Fruit fly (Drosophila melanogaster): Measurements from ENCODE around the gene CG45071.
A peak's percentile ranks its signal among the peaks of the same experiment; 100 is the strongest.

The CG45071 gene

DNA sequence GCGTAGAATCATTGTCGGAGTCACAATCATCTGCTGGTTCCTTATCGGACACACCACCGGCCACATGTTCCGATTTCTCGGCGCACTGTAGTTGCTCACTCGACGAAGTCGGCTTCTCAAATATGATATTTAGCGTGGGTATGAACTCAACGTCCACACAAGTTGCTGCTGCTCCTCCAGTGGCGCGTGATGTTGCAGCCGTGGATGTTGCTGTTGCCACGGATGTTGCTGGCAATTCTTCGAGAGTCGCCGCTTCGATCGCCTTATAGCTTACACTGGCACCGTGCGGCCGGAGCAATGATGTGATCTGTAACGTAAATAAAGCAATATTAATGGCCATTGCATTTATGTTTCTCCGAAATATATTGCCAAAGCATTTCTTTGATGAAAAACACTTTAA, 21.4 kb upstream of the CG45071 start:
- TF ChIP-seq CG14014 (GFP tag; IDR thresholded peaks at IDR 0.05): no peak
- TF ChIP-seq sens-2 (GFP tag; IDR thresholded peaks at IDR 0.05): no peak
- TF ChIP-seq Usf (GFP tag; optimal IDR thresholded peaks at IDR 0.05): no peak
- TF ChIP-seq Med (GFP tag): peak; percentile 1
- no peak for TF ChIP-seq CG11723 (GFP tag; optimal IDR thresholded peaks at IDR 0.05)
- TF ChIP-seq tll (GFP tag; optimal IDR thresholded peaks at IDR 0.05): no peak
- peak; percentile 97 for TF ChIP-seq CG11504 (tag; optimal IDR thresholded peaks at IDR 0.05)
- TF ChIP-seq CG2875 (GFP tag; optimal IDR thresholded peaks at IDR 0.05): no peak
- no peak for TF ChIP-seq HmgD (GFP tag; optimal IDR thresholded peaks at IDR 0.05)
- no peak for TF ChIP-seq Poxn (GFP tag; IDR thresholded peaks at IDR 0.05)
- TF ChIP-seq Sox100B (GFP tag; optimal IDR thresholded peaks at IDR 0.05): no peak
- TF ChIP-seq CG8290 (GFP tag; optimal IDR thresholded peaks at IDR 0.05): no peak
- no peak for TF ChIP-seq CG8290 (tag; optimal IDR thresholded peaks at IDR 0.05)
- TF ChIP-seq CG5180 (GFP tag; optimal IDR thresholded peaks at IDR 0.05): peak; percentile 8
- no peak for TF ChIP-seq CG17612 (GFP tag; IDR thresholded peaks at IDR 0.05)
- no peak for TF ChIP-seq CG3407 (GFP tag; optimal IDR thresholded peaks at IDR 0.05)
- TF ChIP-seq CG6175 (GFP tag; IDR thresholded peaks at IDR 0.05): 0 out of 3 replicates have a peak, but pooled peaks have one; percentile 25
- TF ChIP-seq ftz-f1 (GFP tag; optimal IDR thresholded peaks at IDR 0.05): no peak
- TF ChIP-seq CG30431 (GFP tag; optimal IDR thresholded peaks at IDR 0.05): no peak
- no peak for TF ChIP-seq peb (GFP tag; IDR thresholded peaks at IDR 0.05)
- no peak for TF ChIP-seq CG18011 (GFP tag; optimal IDR thresholded peaks at IDR 0.05)
- TF ChIP-seq ham (GFP tag; IDR thresholded peaks at IDR 0.05): no peak
- no peak for TF ChIP-seq cas (GFP tag; IDR thresholded peaks at IDR 0.05)
- no peak for TF ChIP-seq Abd-B (GFP tag; optimal IDR thresholded peaks at IDR 0.05)
- no peak for TF ChIP-seq vfl (GFP tag; optimal IDR thresholded peaks at IDR 0.05)
- no peak for TF ChIP-seq CG8388 (GFP tag; optimal IDR thresholded peaks at IDR 0.05)
- no peak for TF ChIP-seq CG2129 (GFP tag; IDR thresholded peaks at IDR 0.05; ENCODE audit: partially characterized antibody)
- TF ChIP-seq CG31365 (tag; optimal IDR thresholded peaks at IDR 0.05): no peak
- no peak for TF ChIP-seq CG11247 (GFP tag; IDR thresholded peaks at IDR 0.05)
- peak; percentile 96 for TF ChIP-seq CG2199 (GFP tag; IDR thresholded peaks at IDR 0.05)
- no peak for TF ChIP-seq CTCF (GFP tag; optimal IDR thresholded peaks at IDR 0.05)
- no peak for TF ChIP-seq esg (GFP tag; conservative IDR thresholded peaks at IDR 0.05)
- TF ChIP-seq Dbx (GFP tag; IDR thresholded peaks at IDR 0.05): no peak
- TF ChIP-seq Xbp1 (GFP tag; optimal IDR thresholded peaks at IDR 0.05): no peak
- TF ChIP-seq Jarid2 (GFP tag; optimal IDR thresholded peaks at IDR 0.05): no peak
- TF ChIP-seq dimm (GFP tag; IDR thresholded peaks at IDR 0.05): no peak
- TF ChIP-seq HLHmδ (GFP tag; optimal IDR thresholded peaks at IDR 0.05): no peak
- no peak for TF ChIP-seq D19A (tag; optimal IDR thresholded peaks at IDR 0.05)
- TF ChIP-seq CG18764 (GFP tag; optimal IDR thresholded peaks at IDR 0.05): no peak
- no peak for TF ChIP-seq BEAF-32 (GFP tag; optimal IDR thresholded peaks at IDR 0.05)

DNA sequence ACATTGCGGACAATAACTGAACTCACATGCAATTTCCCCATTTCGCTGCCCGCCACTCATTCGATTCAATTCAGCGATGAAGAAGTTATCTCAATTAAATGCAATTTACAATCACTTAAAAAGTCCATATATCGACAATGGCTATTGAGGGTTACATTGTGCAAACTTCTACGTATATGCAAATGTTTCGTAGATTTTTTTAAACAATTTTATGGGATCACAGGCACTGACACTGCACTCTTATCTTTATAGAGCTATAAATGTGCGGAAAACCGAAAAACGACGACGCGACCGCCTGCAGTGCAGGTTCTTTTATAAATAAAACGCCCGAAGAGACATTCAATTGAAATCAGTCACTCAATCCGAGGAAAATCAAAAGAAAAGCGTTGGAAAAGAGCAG, 17.4 kb upstream of the CG45071 start:
- TF ChIP-seq Mes4 (GFP tag; optimal IDR thresholded peaks at IDR 0.05): no peak
- peak; percentile 89; the same call in 1 of the 3 replicates for TF ChIP-seq CG2199 (GFP tag; IDR thresholded peaks at IDR 0.05)
- no peak for TF ChIP-seq gt (GFP tag; IDR thresholded peaks at IDR 0.05)
- peak in 1 of 2 experiments; percentile 37 for TF ChIP-seq Trl (optimal IDR thresholded peaks at IDR 0.05)
- no peak for TF ChIP-seq Trl (GFP tag; optimal IDR thresholded peaks at IDR 0.05)
- no peak for TF ChIP-seq Ets97D (GFP tag; optimal IDR thresholded peaks at IDR 0.05)
- no peak for TF ChIP-seq PHDP (tag; optimal IDR thresholded peaks at IDR 0.05)
- TF ChIP-seq CG6854 (GFP tag; optimal IDR thresholded peaks at IDR 0.05): no peak
- no peak for TF ChIP-seq CG30403 (GFP tag; optimal IDR thresholded peaks at IDR 0.05)
- TF ChIP-seq CG9609 (GFP tag; optimal IDR thresholded peaks at IDR 0.05): no peak
- TF ChIP-seq CG15479 (GFP tag; optimal IDR thresholded peaks at IDR 0.05): peak; percentile 32

All from whole organism, embryonic.